Fruit fly (Drosophila melanogaster) whole organism, embryonic: ENCODE data around the gene Pld3.
A peak's percentile ranks its signal among the peaks of the same experiment; 100 is the strongest.

Experiments used
- Ada2b ChIP-seq: fragments of 200-800 bp; sonication (Bioruptor generic); IDR thresholded peaks from 2 replicates; pipeline ENCODE4 v1.3.6; 2022; ENCODE audit warnings: missing biosample characterization, missing genetic modification characterization
- Blimp-1 ChIP-seq: fragments of 200-800 bp; sonication (Bioruptor generic); optimal IDR thresholded peaks from 3 replicates; lab custom pipeline; 2018; ENCODE audit warnings: missing biosample characterization, missing genetic modification characterization, mild to moderate bottlenecking, moderate library complexity, missing genetic modification reagents
- CG10209 ChIP-seq: fragments of 200-800 bp; sonication (Bioruptor generic); optimal IDR thresholded peaks from 3 replicates; lab custom pipeline; 2017; ENCODE audit warnings: missing biosample characterization, mild to moderate bottlenecking, missing genetic modification characterization, missing genetic modification reagents
- CG10267 ChIP-seq: fragments of 200-800 bp; sonication (Bioruptor generic); optimal IDR thresholded peaks from 2 replicates; lab custom pipeline; 2018; ENCODE audit warnings: missing biosample characterization, mild to moderate bottlenecking, missing genetic modification characterization, moderate library complexity
- CG10543 ChIP-seq: fragments of 200-800 bp; sonication (Bioruptor generic); optimal IDR thresholded peaks from 3 replicates; lab custom pipeline; 2017; ENCODE audit warnings: missing biosample characterization, mild to moderate bottlenecking, missing genetic modification characterization, moderate library complexity
- CG11398 ChIP-seq: fragments of 200-800 bp; sonication (Bioruptor generic); optimal IDR thresholded peaks from 2 replicates; lab custom pipeline; 2016; ENCODE audit warnings: missing biosample characterization, missing genetic modification characterization
- CG11723 ChIP-seq: fragments of 200-800 bp; sonication (Bioruptor generic); optimal IDR thresholded peaks from 2 replicates; lab custom pipeline; 2017; ENCODE audit warnings: missing biosample characterization, mild to moderate bottlenecking, missing genetic modification characterization
- CG12299 ChIP-seq: fragments of 200-800 bp; sonication (Bioruptor generic); optimal IDR thresholded peaks from 2 replicates; lab custom pipeline; 2018; ENCODE audit warnings: missing biosample characterization, mild to moderate bottlenecking, missing genetic modification characterization
- CG12391 ChIP-seq: fragments of 200-800 bp; sonication (Bioruptor generic); optimal IDR thresholded peaks from 3 replicates; lab custom pipeline; 2018; ENCODE audit warnings: missing biosample characterization, mild to moderate bottlenecking, missing genetic modification characterization, moderate library complexity
- CG17568 ChIP-seq: fragments of 200-800 bp; sonication (Bioruptor generic); optimal IDR thresholded peaks from 2 replicates; lab custom pipeline; 2018; ENCODE audit warnings: missing biosample characterization, mild to moderate bottlenecking, missing genetic modification characterization, moderate library complexity
- CG17912 ChIP-seq: fragments of 200-800 bp; sonication (Bioruptor generic); optimal IDR thresholded peaks from 2 replicates; lab custom pipeline; 2018; ENCODE audit warnings: missing biosample characterization, mild to moderate bottlenecking, missing genetic modification characterization
- CG2116 ChIP-seq: fragments of 200-800 bp; sonication (Bioruptor generic); optimal IDR thresholded peaks from 3 replicates; lab custom pipeline; 2018; ENCODE audit warnings: missing biosample characterization, mild to moderate bottlenecking, missing genetic modification characterization
- CG2129 ChIP-seq: fragments of 200-800 bp; sonication (Bioruptor generic); IDR thresholded peaks from 2 replicates; pipeline ENCODE4 v1.3.6; 2022; ENCODE audit warnings: missing biosample characterization, missing genetic modification characterization; ENCODE audit not compliant: partially characterized antibody
- CG2712 ChIP-seq: fragments of 200-800 bp; optimal IDR thresholded peaks from 3 replicates; lab custom pipeline; 2019; ENCODE audit warnings: missing biosample characterization, mild to moderate bottlenecking, missing genetic modification characterization, moderate library complexity
- CG30403 ChIP-seq: fragments of 200-800 bp; sonication (Bioruptor generic); optimal IDR thresholded peaks from 3 replicates; lab custom pipeline; 2016; ENCODE audit warnings: missing biosample characterization, missing genetic modification characterization
- CG32532 ChIP-seq: fragments of 200-800 bp; sonication (Bioruptor generic); IDR thresholded peaks from 2 replicates; pipeline ENCODE4 v1.3.6; 2022; ENCODE audit warnings: missing biosample characterization, missing genetic modification characterization
- CG32772 ChIP-seq: fragments of 200-800 bp; sonication (Bioruptor generic); IDR thresholded peaks from 2 replicates; pipeline ENCODE4 v1.3.6; 2022; ENCODE audit warnings: missing biosample characterization, missing genetic modification characterization
- CG3281 ChIP-seq: fragments of 200-800 bp; sonication (Bioruptor generic); optimal IDR thresholded peaks from 3 replicates; lab custom pipeline; 2017; ENCODE audit warnings: missing biosample characterization, mild to moderate bottlenecking, missing genetic modification characterization
- CG34422 ChIP-seq: fragments of 200-800 bp; sonication (Bioruptor generic); IDR thresholded peaks from 3 replicates; pipeline ENCODE4 v1.3.6; 2022; ENCODE audit warnings: missing biosample characterization, missing genetic modification characterization
- CG43689 ChIP-seq: fragments of 200-800 bp; sonication (Bioruptor generic); IDR thresholded peaks from 2 replicates; pipeline ENCODE4 v1.3.6; 2022; ENCODE audit warnings: missing biosample characterization, missing genetic modification characterization
- CG4617 ChIP-seq: fragments of 200-800 bp; sonication (Bioruptor generic); optimal IDR thresholded peaks from 3 replicates; lab custom pipeline; 2016; ENCODE audit warnings: missing biosample characterization, missing genetic modification characterization, borderline replicate concordance
- CG6272 ChIP-seq: fragments of 200-800 bp; sonication (Bioruptor generic); IDR thresholded peaks from 2 replicates; pipeline ENCODE4 v1.3.6; 2022; ENCODE audit warnings: missing biosample characterization, missing genetic modification characterization
- CG9932 ChIP-seq: fragments of 200-800 bp; sonication (Bioruptor generic); IDR thresholded peaks from 2 replicates; pipeline ENCODE4 v1.3.6; 2022; ENCODE audit warnings: missing biosample characterization, missing genetic modification characterization
- Dll ChIP-seq: fragments of 200-800 bp; sonication (Bioruptor generic); IDR thresholded peaks from 4 replicates; pipeline ENCODE4 v1.3.6; 2022; ENCODE audit warnings: missing biosample characterization, missing genetic modification characterization; ENCODE audit not compliant: partially characterized antibody
- Drgx ChIP-seq: fragments of 200-800 bp; sonication (Bioruptor generic); IDR thresholded peaks from 2 replicates; pipeline ENCODE4 v1.3.6; 2022; ENCODE audit warnings: missing biosample characterization, missing genetic modification characterization
- Ets97D ChIP-seq: fragments of 200-800 bp; sonication (Bioruptor generic); optimal IDR thresholded peaks from 3 replicates; lab custom pipeline; 2016; ENCODE audit warnings: missing biosample characterization, missing genetic modification characterization
- Gug ChIP-seq: fragments of 200-800 bp; sonication (Bioruptor generic); IDR thresholded peaks from 4 replicates; pipeline ENCODE4 v1.3.6; 2022; ENCODE audit warnings: missing biosample characterization, missing genetic modification characterization
- Jarid2 ChIP-seq: fragments of 200-800 bp; sonication (Bioruptor generic); optimal IDR thresholded peaks from 3 replicates; lab custom pipeline; 2017; ENCODE audit warnings: mild to moderate bottlenecking, missing biosample characterization, missing genetic modification reagents, missing genetic modification characterization
- Lhr ChIP-seq: fragments of 200-800 bp; sonication (Bioruptor generic); optimal IDR thresholded peaks from 3 replicates; lab custom pipeline; 2017; ENCODE audit warnings: mild to moderate bottlenecking, missing biosample characterization, missing genetic modification reagents, missing genetic modification characterization
- Max ChIP-seq: fragments of 200-800 bp; sonication (Bioruptor generic); optimal IDR thresholded peaks from 2 replicates; lab custom pipeline; 2016; ENCODE audit warnings: missing biosample characterization, mild to moderate bottlenecking, missing genetic modification characterization
- Opbp ChIP-seq: fragments of 200-800 bp; sonication (Bioruptor generic); IDR thresholded peaks from 3 replicates; pipeline ENCODE4 v1.3.6; 2022; ENCODE audit warnings: missing biosample characterization, missing genetic modification characterization; ENCODE audit not compliant: partially characterized antibody
- PHDP ChIP-seq: fragments of 200-800 bp; sonication (Bioruptor generic); optimal IDR thresholded peaks from 3 replicates; lab custom pipeline; 2018; ENCODE audit warnings: missing biosample characterization, mild to moderate bottlenecking, missing genetic modification characterization, moderate library complexity
- TFAM ChIP-seq: fragments of 200-800 bp; sonication (Bioruptor generic); optimal IDR thresholded peaks from 2 replicates; lab custom pipeline; 2017; ENCODE audit warnings: missing biosample characterization, missing genetic modification characterization, inconsistent platforms
- Tbp ChIP-seq: fragments of >200 bp; optimal IDR thresholded peaks from 2 replicates; lab custom pipeline; 2018; ENCODE audit warnings: missing biosample characterization, missing genetic modification characterization
- Trl ChIP-seq, 3 experiments: fragments of >200 bp in 2 of 3; fragments of 200-800 bp in 1 of 3; sonication (Bioruptor generic) in 1 of 3; optimal IDR thresholded peaks; 2 replicates in 1 of 3; 3 replicates in 2 of 3; lab custom pipeline; 2016 to 2017; ENCODE audit warnings: missing biosample characterization in 1 of 3, missing genetic modification characterization in 1 of 3
- bigmax ChIP-seq: fragments of 200-800 bp; sonication (Bioruptor generic); optimal IDR thresholded peaks from 2 replicates; lab custom pipeline; 2018; ENCODE audit warnings: missing biosample characterization, mild to moderate bottlenecking, missing genetic modification characterization
- bowl ChIP-seq: fragments of 200-800 bp; sonication (Bioruptor generic); IDR thresholded peaks from 2 replicates; pipeline ENCODE4 v1.3.6; 2022; ENCODE audit warnings: missing biosample characterization, missing genetic modification characterization
- dati ChIP-seq: fragments of 200-800 bp; sonication (Bioruptor generic); IDR thresholded peaks from 2 replicates; pipeline ENCODE4 v1.3.6; 2022; ENCODE audit warnings: missing biosample characterization, missing genetic modification characterization
- exex ChIP-seq: fragments of 200-800 bp; sonication (Bioruptor generic); optimal IDR thresholded peaks from 4 replicates; lab custom pipeline; 2018; ENCODE audit warnings: missing biosample characterization, mild to moderate bottlenecking, missing genetic modification characterization, moderate library complexity
- hbn ChIP-seq: fragments of 200-800 bp; sonication (Bioruptor generic); IDR thresholded peaks from 2 replicates; pipeline ENCODE4 v1.3.6; 2022; ENCODE audit warnings: missing biosample characterization, missing genetic modification characterization; ENCODE audit not compliant: partially characterized antibody
- kay ChIP-seq: fragments of 200-800 bp; sonication (Bioruptor generic); optimal IDR thresholded peaks from 2 replicates; lab custom pipeline; 2016; ENCODE audit warnings: missing biosample characterization, missing genetic modification characterization
- maf-S ChIP-seq: fragments of 200-800 bp; sonication (Bioruptor generic); optimal IDR thresholded peaks from 2 replicates; lab custom pipeline; 2016; ENCODE audit warnings: missing biosample characterization, missing genetic modification characterization
- mld ChIP-seq: fragments of 200-800 bp; sonication (Bioruptor generic); IDR thresholded peaks from 3 replicates; pipeline ENCODE4 v1.3.6; 2022; ENCODE audit warnings: missing biosample characterization, missing genetic modification characterization; ENCODE audit not compliant: partially characterized antibody
- nerfin-1 ChIP-seq: fragments of 200-800 bp; sonication (Bioruptor generic); optimal IDR thresholded peaks from 3 replicates; lab custom pipeline; 2019; ENCODE audit warnings: missing biosample characterization, mild to moderate bottlenecking, missing genetic modification characterization, moderate library complexity
- otp ChIP-seq: fragments of 200-800 bp; sonication (Bioruptor generic); IDR thresholded peaks from 3 replicates; pipeline ENCODE4, ENCODE4 v1.3.6; 2022; ENCODE audit warnings: missing biosample characterization, missing genetic modification characterization
- sc ChIP-seq, 3 experiments: fragments of >200 bp in 2 of 3; fragments of 200-800 bp in 1 of 3; sonication (Bioruptor generic) in 1 of 3; optimal IDR thresholded peaks; 2 replicates in 2 of 3; 3 replicates in 1 of 3; lab custom pipeline; 2017; ENCODE audit warnings: mild to moderate bottlenecking in 1 of 3, missing biosample characterization in 1 of 3, missing genetic modification characterization in 1 of 3, missing genetic modification reagents in 1 of 3
- sna ChIP-seq: fragments of 200-800 bp; sonication (Bioruptor generic); IDR thresholded peaks from 2 replicates; pipeline ENCODE4 v1.3.6; 2022; ENCODE audit warnings: missing biosample characterization, missing genetic modification characterization; ENCODE audit not compliant: partially characterized antibody
- twi ChIP-seq: fragments of 200-800 bp; optimal IDR thresholded peaks from 2 replicates; lab custom pipeline; 2019; ENCODE audit warnings: missing biosample characterization, mild to moderate bottlenecking, missing genetic modification characterization, moderate library complexity
- zf30C ChIP-seq: fragments of 200-800 bp; sonication (Bioruptor generic); optimal IDR thresholded peaks from 3 replicates; lab custom pipeline; 2018; ENCODE audit warnings: missing biosample characterization, mild to moderate bottlenecking, missing genetic modification characterization

Gene Pld3

DNA sequence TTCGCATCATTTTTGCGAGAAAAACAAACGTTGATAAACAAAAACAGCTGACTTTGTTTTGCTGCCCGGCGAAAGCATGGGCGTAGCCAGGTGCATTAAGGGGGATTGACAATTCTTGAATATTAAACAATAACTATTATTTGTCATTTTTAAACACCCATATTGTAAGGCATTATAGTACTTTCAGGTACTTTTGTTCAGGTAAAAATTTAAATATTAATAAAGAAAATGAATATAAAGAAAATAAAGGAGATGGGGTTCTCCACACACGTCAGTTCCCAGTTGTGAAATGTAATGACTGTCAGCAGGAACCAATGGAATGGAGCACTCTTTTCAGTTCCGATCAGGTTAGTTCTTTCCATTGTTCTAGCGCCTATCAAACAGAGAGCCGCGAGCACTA lies at the start of gene Pld3, which contains the start of gene Coq3 (continued):
- peak; percentile 86 for TF ChIP-seq CG12391
- peak; percentile 36 for TF ChIP-seq Lhr (GFP tag; lab: Kevin White, UChicago)
- TF ChIP-seq CG11398 (GFP tag; lab: Kevin White, UChicago), result no peak
- no peak for TF ChIP-seq bowl (GFP tag; lab: Robert Waterston, UW)
- peak; percentile 73 for TF ChIP-seq CG43689 (GFP tag; lab: Robert Waterston, UW)
- TF ChIP-seq Opbp (GFP tag; lab: Robert Waterston, UW), result no peak
- no peak for TF ChIP-seq Tbp (GFP tag; lab: Kevin White, UChicago)
- TF ChIP-seq dati (GFP tag; lab: Robert Waterston, UW), result peak; percentile 71
- peak; percentile 58 for TF ChIP-seq exex (tag; lab: Kevin White, UChicago)
- TF ChIP-seq CG12299 (tag; lab: Kevin White, UChicago), result peak; percentile 57
- TF ChIP-seq CG6272, result 0 out of 2 replicates have a peak, but pooled peaks have one; percentile 44
- TF ChIP-seq Blimp-1, result peak; percentile 79
- no peak for TF ChIP-seq Dll (GFP tag; lab: Robert Waterston, UW)
- TF ChIP-seq CG10267, result peak; percentile 74
- TF ChIP-seq CG32772, result peak; percentile 73
- peak; percentile 81 for TF ChIP-seq CG10209 (GFP tag; lab: Kevin White, UChicago)
- TF ChIP-seq Drgx (GFP tag; lab: Robert Waterston, UW), result peak; percentile 93
- TF ChIP-seq CG2129 (GFP tag; lab: Robert Waterston, UW), result no peak
- TF ChIP-seq Ada2b (GFP tag; lab: Robert Waterston, UW), result peak; percentile 69
- peak; percentile 72 for TF ChIP-seq Max (GFP tag; lab: Kevin White, UChicago)
- no peak for TF ChIP-seq CG17568 (GFP tag; lab: Kevin White, UChicago)
- peak; percentile 88 for TF ChIP-seq CG32532
- peak; percentile 50 for TF ChIP-seq CG4617 (GFP tag; lab: Kevin White, UChicago)
- TF ChIP-seq CG2712 (tag; lab: Kevin White, UChicago), result peak; percentile 88
- no peak for TF ChIP-seq Jarid2 (GFP tag; lab: Kevin White, UChicago)
- TF ChIP-seq CG2116 (GFP tag; lab: Kevin White, UChicago), result peak; percentile 64
- no peak for TF ChIP-seq TFAM (GFP tag; lab: Kevin White, UChicago)
- TF ChIP-seq hbn (GFP tag; lab: Robert Waterston, UW), result no peak
- TF ChIP-seq CG10543 (GFP tag; lab: Kevin White, UChicago), result peak; percentile 65
- no peak for TF ChIP-seq sna (GFP tag; lab: Robert Waterston, UW)
- no peak for TF ChIP-seq Trl (optimal IDR thresholded peaks at IDR 0.05; lab: Kevin White, UChicago)
- TF ChIP-seq Trl (GFP tag; optimal IDR thresholded peaks at IDR 0.05; lab: Kevin White, UChicago), result peak; percentile 72
- TF ChIP-seq CG11723, result peak; percentile 70
- peak; percentile 35 for TF ChIP-seq CG17912 (GFP tag; lab: Kevin White, UChicago)
- no peak for TF ChIP-seq sc (optimal IDR thresholded peaks at IDR 0.05; lab: Kevin White, UChicago)
- TF ChIP-seq sc (GFP tag; optimal IDR thresholded peaks at IDR 0.05; lab: Kevin White, UChicago), result peak; percentile 67
- TF ChIP-seq Gug (GFP tag; lab: Robert Waterston, UW), result peak; percentile 90
- peak; percentile 77 for TF ChIP-seq CG34422 (GFP tag; lab: Robert Waterston, UW)
- peak; percentile 57 for TF ChIP-seq twi
- TF ChIP-seq nerfin-1 (tag; lab: Kevin White, UChicago), result peak; percentile 67
- TF ChIP-seq mld, result no peak
- peak; percentile 72; the same call in 2 of the 3 replicates for TF ChIP-seq otp
- peak; percentile 35 for TF ChIP-seq Ets97D
- peak; percentile 69 for TF ChIP-seq maf-S (GFP tag; lab: Kevin White, UChicago)
- peak; percentile 66 for TF ChIP-seq kay (GFP tag; lab: Kevin White, UChicago)
- TF ChIP-seq CG9932 (GFP tag; lab: Robert Waterston, UW), result peak; percentile 80
- peak; percentile 86 for TF ChIP-seq PHDP (tag; lab: Kevin White, UChicago)
- TF ChIP-seq CG30403 (GFP tag; lab: Kevin White, UChicago), result peak; percentile 88
- TF ChIP-seq zf30C, result no peak
- peak; percentile 84 for TF ChIP-seq CG3281
- peak; percentile 61 for TF ChIP-seq bigmax (GFP tag; lab: Kevin White, UChicago)
